Fruit fly (Drosophila melanogaster) whole organism, embryonic: Measurements from ENCODE around the gene BomBc3.

Source experiments
- B-H1 ChIP-seq: fragments of 200-800 bp; sonication (Bioruptor generic); IDR thresholded peaks from 3 replicates; pipeline ENCODE4 v1.3.6; 2022; ENCODE audit warnings: missing biosample characterization, missing genetic modification characterization
- Bgb ChIP-seq: fragments of 200-800 bp; sonication (Bioruptor generic); IDR thresholded peaks from 2 replicates; pipeline ENCODE4 v1.3.6; 2022; ENCODE audit warnings: missing biosample characterization, missing genetic modification characterization; ENCODE audit not compliant: partially characterized antibody
- CG10431 ChIP-seq: fragments of 200-800 bp; sonication (Bioruptor generic); optimal IDR thresholded peaks from 3 replicates; lab custom pipeline; 2018; ENCODE audit warnings: missing biosample characterization, mild to moderate bottlenecking, missing genetic modification characterization
- CG10543 ChIP-seq: fragments of 200-800 bp; sonication (Bioruptor generic); optimal IDR thresholded peaks from 3 replicates; lab custom pipeline; 2017; ENCODE audit warnings: missing biosample characterization, mild to moderate bottlenecking, missing genetic modification characterization, moderate library complexity
- CG11560 ChIP-seq: fragments of 200-800 bp; sonication (Bioruptor generic); IDR thresholded peaks from 3 replicates; pipeline ENCODE4 v1.3.6; 2022; ENCODE audit warnings: missing biosample characterization, missing genetic modification characterization
- CG12769 ChIP-seq: fragments of 200-800 bp; sonication (Bioruptor generic); optimal IDR thresholded peaks from 2 replicates; lab custom pipeline; 2019; ENCODE audit warnings: missing biosample characterization, mild to moderate bottlenecking, missing genetic modification characterization, moderate library complexity
- CG12942 ChIP-seq: fragments of 200-800 bp; sonication (Bioruptor generic); optimal IDR thresholded peaks from 3 replicates; lab custom pipeline; 2016; ENCODE audit warnings: missing biosample characterization, missing genetic modification characterization
- CG13123 ChIP-seq: fragments of 200-800 bp; sonication (Bioruptor generic); optimal IDR thresholded peaks from 2 replicates; lab custom pipeline; 2016; ENCODE audit warnings: missing biosample characterization, missing genetic modification characterization
- CG15269 ChIP-seq: fragments of 200-800 bp; sonication (Bioruptor generic); optimal IDR thresholded peaks from 2 replicates; lab custom pipeline; 2018; ENCODE audit warnings: missing biosample characterization, mild to moderate bottlenecking, missing genetic modification characterization, moderate library complexity
- CG15514 ChIP-seq: fragments of 200-800 bp; sonication (Bioruptor generic); optimal IDR thresholded peaks from 3 replicates; lab custom pipeline; 2017; ENCODE audit warnings: missing biosample characterization, missing genetic modification characterization, mild to moderate bottlenecking, moderate library complexity, missing genetic modification reagents
- CG15696 ChIP-seq: fragments of 200-800 bp; sonication (Bioruptor generic); optimal IDR thresholded peaks from 2 replicates; lab custom pipeline; 2019; ENCODE audit warnings: missing biosample characterization, mild to moderate bottlenecking, missing genetic modification characterization, moderate library complexity
- CG16813 ChIP-seq: fragments of 200-800 bp; sonication (Bioruptor generic); IDR thresholded peaks from 3 replicates; pipeline ENCODE4 v1.3.6; 2022; ENCODE audit warnings: missing biosample characterization, missing genetic modification characterization; ENCODE audit not compliant: partially characterized antibody
- CG17186 ChIP-seq: fragments of 200-800 bp; sonication (Bioruptor generic); optimal IDR thresholded peaks from 3 replicates; lab custom pipeline; 2017; ENCODE audit warnings: missing biosample characterization, missing genetic modification reagents, missing genetic modification characterization
- CG30431 ChIP-seq: fragments of 200-800 bp; sonication (Bioruptor generic); optimal IDR thresholded peaks from 2 replicates; lab custom pipeline; 2017; ENCODE audit warnings: missing biosample characterization, missing genetic modification characterization
- CG3726 ChIP-seq: fragments of 200-800 bp; sonication (Bioruptor generic); IDR thresholded peaks from 3 replicates; pipeline ENCODE4, ENCODE4 v1.3.6; 2022; ENCODE audit warnings: missing biosample characterization, missing genetic modification characterization
- CG3847 ChIP-seq: fragments of 200-800 bp; sonication (Bioruptor generic); IDR thresholded peaks from 2 replicates; pipeline ENCODE4 v1.3.6; 2022; ENCODE audit warnings: missing biosample characterization, missing genetic modification characterization
- CG4328 ChIP-seq: fragments of 200-800 bp; sonication (Bioruptor generic); optimal IDR thresholded peaks from 3 replicates; lab custom pipeline; 2017; ENCODE audit warnings: missing biosample characterization, missing genetic modification reagents, missing genetic modification characterization
- CG43689 ChIP-seq: fragments of 200-800 bp; sonication (Bioruptor generic); IDR thresholded peaks from 2 replicates; pipeline ENCODE4 v1.3.6; 2022; ENCODE audit warnings: missing biosample characterization, missing genetic modification characterization
- CG4707 ChIP-seq: fragments of 200-800 bp; sonication (Bioruptor generic); optimal IDR thresholded peaks from 2 replicates; lab custom pipeline; 2018; ENCODE audit warnings: missing biosample characterization, mild to moderate bottlenecking, missing genetic modification characterization, moderate library complexity
- CG6854 ChIP-seq: fragments of 200-800 bp; sonication (Bioruptor generic); optimal IDR thresholded peaks from 3 replicates; lab custom pipeline; 2017; ENCODE audit warnings: missing biosample characterization, mild to moderate bottlenecking, missing genetic modification characterization
- CG8478 ChIP-seq: fragments of >200 bp; optimal IDR thresholded peaks from 2 replicates; lab custom pipeline; 2018
- CG9817 ChIP-seq: fragments of 200-800 bp; sonication (Bioruptor generic); optimal IDR thresholded peaks from 2 replicates; lab custom pipeline; 2018; ENCODE audit warnings: missing biosample characterization, mild to moderate bottlenecking, missing genetic modification characterization, moderate library complexity
- Chrac-16 ChIP-seq: fragments of 200-800 bp; sonication (Bioruptor generic); optimal IDR thresholded peaks from 3 replicates; lab custom pipeline; 2016; ENCODE audit warnings: missing biosample characterization, missing genetic modification characterization
- Eip74EF ChIP-seq, 2 experiments: fragments of 200-800 bp in 1 of 2; fragments of >200 bp in 1 of 2; sonication (Bioruptor generic) in 1 of 2; optimal IDR thresholded peaks; 2 replicates each; lab custom pipeline; 2017 to 2019; ENCODE audit warnings: missing biosample characterization in 2 of 2, missing genetic modification characterization in 2 of 2, mild to moderate bottlenecking in 1 of 2, moderate library complexity in 1 of 2
- Fer3 ChIP-seq: fragments of 200-800 bp; sonication (Bioruptor generic); optimal IDR thresholded peaks from 2 replicates; lab custom pipeline; 2018; ENCODE audit warnings: missing biosample characterization, mild to moderate bottlenecking, missing genetic modification characterization, moderate library complexity
- H2.0 ChIP-seq: fragments of 200-800 bp; sonication (Bioruptor generic); IDR thresholded peaks from 2 replicates; pipeline ENCODE4 v1.3.6; 2022; ENCODE audit warnings: missing biosample characterization, missing genetic modification characterization
- Hsf ChIP-seq: fragments of 200-800 bp; sonication (Bioruptor generic); optimal IDR thresholded peaks from 3 replicates; lab custom pipeline; 2016; ENCODE audit warnings: missing biosample characterization, missing genetic modification characterization
- Kr ChIP-seq: fragments of 200-800 bp; sonication (Bioruptor generic); optimal IDR thresholded peaks from 2 replicates; lab custom pipeline; 2017; ENCODE audit warnings: missing biosample characterization, mild to moderate bottlenecking, missing genetic modification characterization
- Lim3 ChIP-seq: fragments of 200-800 bp; sonication (Bioruptor generic); IDR thresholded peaks from 2 replicates; pipeline ENCODE4 v1.3.6; 2022; ENCODE audit warnings: missing biosample characterization, missing genetic modification characterization
- NfI ChIP-seq: fragments of 200-800 bp; sonication (Bioruptor generic); optimal IDR thresholded peaks from 3 replicates; lab custom pipeline; 2018; ENCODE audit warnings: missing biosample characterization, mild to moderate bottlenecking, missing genetic modification characterization, moderate library complexity
- Scr ChIP-seq: fragments of 200-800 bp; sonication (Bioruptor generic); IDR thresholded peaks from 2 replicates; pipeline ENCODE4 v1.3.6; 2022; ENCODE audit warnings: missing biosample characterization, missing genetic modification characterization; ENCODE audit not compliant: partially characterized antibody
- Vsx1 ChIP-seq: fragments of 200-800 bp; sonication (Bioruptor generic); optimal IDR thresholded peaks from 2 replicates; lab custom pipeline; 2017; ENCODE audit warnings: missing biosample characterization, mild to moderate bottlenecking, missing genetic modification characterization, missing genetic modification reagents
- ab ChIP-seq: fragments of 200-800 bp; sonication (Bioruptor generic); optimal IDR thresholded peaks from 2 replicates; lab custom pipeline; 2016; ENCODE audit warnings: missing biosample characterization, missing genetic modification characterization
- ato ChIP-seq: fragments of 200-800 bp; sonication (Bioruptor generic); IDR thresholded peaks from 2 replicates; pipeline ENCODE4 v1.3.6; 2022; ENCODE audit warnings: missing biosample characterization, missing genetic modification characterization; ENCODE audit not compliant: partially characterized antibody
- bigmax ChIP-seq: fragments of 200-800 bp; sonication (Bioruptor generic); optimal IDR thresholded peaks from 2 replicates; lab custom pipeline; 2018; ENCODE audit warnings: missing biosample characterization, mild to moderate bottlenecking, missing genetic modification characterization
- cg ChIP-seq: fragments of 200-800 bp; sonication (Bioruptor generic); optimal IDR thresholded peaks from 3 replicates; lab custom pipeline; 2019; ENCODE audit warnings: missing biosample characterization, mild to moderate bottlenecking, missing genetic modification characterization, moderate library complexity
- disco-r ChIP-seq: fragments of 200-800 bp; sonication (Bioruptor generic); optimal IDR thresholded peaks from 2 replicates; lab custom pipeline; 2016; ENCODE audit warnings: missing biosample characterization, missing genetic modification characterization
- ewg ChIP-seq: fragments of 200-800 bp; sonication (Bioruptor generic); optimal IDR thresholded peaks from 3 replicates; lab custom pipeline; 2017; ENCODE audit warnings: mild to moderate bottlenecking, missing biosample characterization, missing genetic modification reagents, missing genetic modification characterization
- ham ChIP-seq: fragments of 200-800 bp; sonication (Bioruptor generic); IDR thresholded peaks from 2 replicates; pipeline ENCODE4 v1.3.6; 2022; ENCODE audit warnings: missing biosample characterization, missing genetic modification characterization
- hth ChIP-seq: fragments of >200 bp; optimal IDR thresholded peaks from 2 replicates; lab custom pipeline; 2017; ENCODE audit warnings: inconsistent platforms
- ken ChIP-seq: fragments of 200-800 bp; sonication (Bioruptor generic); IDR thresholded peaks from 3 replicates; pipeline ENCODE4 v1.3.6; 2022; ENCODE audit warnings: missing biosample characterization, missing genetic modification characterization
- lilli ChIP-seq: fragments of 200-800 bp; sonication (Bioruptor generic); optimal IDR thresholded peaks from 3 replicates; lab custom pipeline; 2016; ENCODE audit warnings: missing biosample characterization, missing genetic modification characterization
- nerfin-1 ChIP-seq: fragments of 200-800 bp; sonication (Bioruptor generic); optimal IDR thresholded peaks from 3 replicates; lab custom pipeline; 2019; ENCODE audit warnings: missing biosample characterization, mild to moderate bottlenecking, missing genetic modification characterization, moderate library complexity
- nmo ChIP-seq: fragments of 200-800 bp; sonication (Bioruptor generic); optimal IDR thresholded peaks from 2 replicates; lab custom pipeline; 2018; ENCODE audit warnings: missing biosample characterization, mild to moderate bottlenecking, missing genetic modification characterization, moderate library complexity
- nom ChIP-seq: fragments of 200-800 bp; sonication (Bioruptor generic); optimal IDR thresholded peaks from 2 replicates; lab custom pipeline; 2017; ENCODE audit warnings: missing biosample characterization, missing genetic modification characterization, mild to moderate bottlenecking, moderate library complexity, missing genetic modification reagents
- phol ChIP-seq: fragments of 200-800 bp; sonication (Bioruptor generic); optimal IDR thresholded peaks from 3 replicates; lab custom pipeline; 2018; ENCODE audit warnings: missing biosample characterization, mild to moderate bottlenecking, missing genetic modification characterization, moderate library complexity
- ro ChIP-seq: fragments of 200-800 bp; sonication (Bioruptor generic); IDR thresholded peaks from 2 replicates; pipeline ENCODE4 v1.3.6; 2022; ENCODE audit warnings: missing biosample characterization, missing genetic modification characterization
- run ChIP-seq: fragments of 200-800 bp; sonication (Bioruptor generic); optimal IDR thresholded peaks from 3 replicates; lab custom pipeline; 2018; ENCODE audit warnings: missing biosample characterization, mild to moderate bottlenecking, missing genetic modification characterization
- sqz ChIP-seq: fragments of 200-800 bp; sonication (Bioruptor generic); optimal IDR thresholded peaks from 3 replicates; lab custom pipeline; 2018; ENCODE audit warnings: missing biosample characterization, mild to moderate bottlenecking, missing genetic modification characterization
- stwl ChIP-seq: fragments of 200-800 bp; sonication (Bioruptor generic); optimal IDR thresholded peaks from 3 replicates; lab custom pipeline; 2018; ENCODE audit warnings: missing biosample characterization, mild to moderate bottlenecking, missing genetic modification characterization, moderate library complexity
- sug ChIP-seq: fragments of 200-800 bp; optimal IDR thresholded peaks from 2 replicates; lab custom pipeline; 2019; ENCODE audit warnings: missing biosample characterization, mild to moderate bottlenecking, missing genetic modification characterization, moderate library complexity
- usp ChIP-seq: fragments of >200 bp; optimal IDR thresholded peaks from 2 replicates; lab custom pipeline; 2017; ENCODE audit warnings: missing biosample characterization, missing genetic modification characterization

BomBc3 gene

DNA sequence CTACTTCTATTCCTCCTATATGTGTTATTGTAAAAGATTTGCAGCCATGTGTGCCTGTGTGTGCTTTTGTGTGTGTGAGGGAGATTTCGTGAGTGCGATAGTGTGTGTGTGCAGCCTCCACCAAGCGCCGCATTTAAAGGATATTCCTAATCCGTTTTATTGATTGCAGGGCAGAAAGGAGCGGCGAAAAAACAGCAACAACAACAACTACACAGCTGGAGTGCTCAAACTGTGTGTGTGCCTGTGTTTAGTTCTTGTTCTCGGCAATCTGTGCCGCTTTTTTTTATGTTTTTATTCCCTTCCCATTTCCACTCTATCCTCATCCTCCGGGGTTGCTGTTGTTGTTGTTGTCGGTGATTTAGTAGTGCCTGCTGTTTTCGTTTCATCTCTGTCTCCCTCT, 47.6 kb downstream of the BomBc3 start (continued):
- TF ChIP-seq Scr (GFP tag; lab: Robert Waterston, UW) (no peak), CG3847 (no peak), CG12769 (tag; lab: Kevin White, UChicago) (no peak), bigmax (no peak), sqz (GFP tag; lab: Kevin White, UChicago) (peak; percentile 77), CG17186 (GFP tag; lab: Kevin White, UChicago) (no peak), CG12942 (GFP tag; lab: Kevin White, UChicago) (no peak), cg (GFP tag; lab: Kevin White, UChicago) (peak; percentile 73), stwl (no peak), lilli (GFP tag; lab: Kevin White, UChicago) (no peak), CG3726 (GFP tag; lab: Robert Waterston, UW) (no peak), CG4328 (GFP tag; lab: Kevin White, UChicago) (no peak), CG13123 (GFP tag; lab: Kevin White, UChicago) (no peak), run (no peak), CG4707 (no peak), Fer3 (tag; lab: Kevin White, UChicago) (no peak), CG10431 (GFP tag; lab: Kevin White, UChicago) (peak; percentile 27), nmo (GFP tag; lab: Kevin White, UChicago) (no peak), Hsf (GFP tag; lab: Kevin White, UChicago) (no peak), ham (GFP tag; lab: Robert Waterston, UW) (no peak), CG6854 (GFP tag; lab: Kevin White, UChicago) (no peak), hth (lab: Kevin White, UChicago) (no peak), ewg (no peak), ro (GFP tag; lab: Robert Waterston, UW) (no peak), CG16813 (GFP tag; lab: Robert Waterston, UW) (no peak), NfI (GFP tag; lab: Kevin White, UChicago) (no peak), CG30431 (GFP tag; lab: Kevin White, UChicago) (no peak), Vsx1 (GFP tag; lab: Kevin White, UChicago) (no peak), ab (GFP tag; lab: Kevin White, UChicago) (no peak), CG9817 (tag; lab: Kevin White, UChicago) (no peak), CG15696 (tag; lab: Kevin White, UChicago) (no peak), CG10543 (no peak), CG15269 (tag; lab: Kevin White, UChicago) (no peak), disco-r (GFP tag; lab: Kevin White, UChicago) (no peak), B-H1 (GFP tag; lab: Robert Waterston, UW) (no peak), usp (GFP tag; lab: Kevin White, UChicago) (no peak), Lim3 (GFP tag; lab: Robert Waterston, UW) (no peak), nom (GFP tag; lab: Kevin White, UChicago) (no peak), CG8478 (lab: Kevin White, UChicago) (no peak), sug (tag; lab: Kevin White, UChicago) (no peak), ken (GFP tag; lab: Robert Waterston, UW) (no peak), CG11560 (tag; lab: Robert Waterston, UW) (no peak), Eip74EF (GFP tag; optimal IDR thresholded peaks at IDR 0.05; lab: Kevin White, UChicago) (no peak), Kr (GFP tag; lab: Kevin White, UChicago) (peak; percentile 75), CG15514 (no peak), nerfin-1 (peak; percentile 24), CG43689 (GFP tag; lab: Robert Waterston, UW) (no peak), ato (GFP tag; lab: Robert Waterston, UW) (no peak), Chrac-16 (GFP tag; lab: Kevin White, UChicago) (no peak), Bgb (GFP tag; lab: Robert Waterston, UW) (no peak), H2.0 (GFP tag; lab: Robert Waterston, UW) (no peak), phol (tag; lab: Kevin White, UChicago) (no peak)
